Worm (Caenorhabditis elegans) whole organism, L4 larva: ENCODE measurements around the gene F12F6.1.
A peak's percentile ranks its signal among the peaks of the same experiment; 100 is the strongest.

Experiments
- D1046.2 ChIP-seq: fragments of 200-800 bp; sonication (Bioruptor generic); IDR thresholded peaks from 2 replicates; pipeline ENCODE4 v1.3.6; 2022; ENCODE audit warnings: missing genetic modification characterization, missing compliant biosample characterization
- Y48G9A.11 ChIP-seq: fragments of 200-800 bp; sonication (Bioruptor generic); IDR thresholded peaks from 2 replicates; pipeline ENCODE4 v1.3.6; 2022; ENCODE audit warnings: missing genetic modification reagents, missing genetic modification characterization, missing compliant biosample characterization
- aha-1 ChIP-seq: fragments of 150-350 bp; peaks from one replicate; lab custom pipeline; 2014; ENCODE audit warnings: missing biosample characterization, missing genetic modification characterization
- aly-2 ChIP-seq: sonication (generic microtip); optimal IDR thresholded peaks from 2 replicates; lab custom pipeline; 2018; ENCODE audit warnings: missing biosample characterization, missing genetic modification characterization
- ceh-28 ChIP-seq: fragments of 150-350 bp; optimal IDR thresholded peaks from 2 replicates; lab custom pipeline; 2014; ENCODE audit warnings: missing biosample characterization, missing genetic modification reagents, missing genetic modification characterization
- ceh-32 ChIP-seq: sonication (generic microtip); optimal IDR thresholded peaks from 2 replicates; lab custom pipeline; 2016; ENCODE audit warnings: mild to moderate bottlenecking, missing genetic modification characterization, missing compliant biosample characterization; ENCODE audit not compliant: poor library complexity
- ceh-62 ChIP-seq: sonication (generic microtip); optimal IDR thresholded peaks from 2 replicates; lab custom pipeline; 2017; ENCODE audit warnings: missing biosample characterization, missing genetic modification characterization
- ceh-82 ChIP-seq: sonication (generic microtip); optimal IDR thresholded peaks from 2 replicates; lab custom pipeline; 2017; ENCODE audit warnings: missing biosample characterization, missing genetic modification characterization
- cey-2 ChIP-seq: sonication (generic microtip); optimal IDR thresholded peaks from 3 replicates; lab custom pipeline; 2017; ENCODE audit warnings: missing genetic modification characterization, mild to moderate bottlenecking, missing compliant biosample characterization, antibody characterized with exemption, borderline replicate concordance; ENCODE audit not compliant: insufficient read depth
- daf-16 ChIP-seq, 3 experiments: sonication (generic microtip); optimal IDR thresholded peaks; 2 replicates each; lab custom pipeline; 2016 to 2017; ENCODE audit warnings: missing genetic modification characterization in 3 of 3, missing genetic modification reagents in 3 of 3, mild to moderate bottlenecking in 2 of 3, missing compliant biosample characterization in 2 of 3, missing biosample characterization in 1 of 3, moderate library complexity in 1 of 3
- dmd-6 ChIP-seq: fragments of 200-800 bp; sonication (Bioruptor generic); IDR thresholded peaks from 2 replicates; pipeline ENCODE4 v1.3.6; 2022; ENCODE audit warnings: missing genetic modification reagents, missing genetic modification characterization, missing compliant biosample characterization
- dpl-1 ChIP-seq: fragments of 150-350 bp; optimal IDR thresholded peaks from 2 replicates; lab custom pipeline; 2014; ENCODE audit warnings: missing biosample characterization, missing genetic modification reagents, missing genetic modification characterization
- duxl-1 ChIP-seq: sonication (generic microtip); optimal IDR thresholded peaks from 2 replicates; lab custom pipeline; 2016; ENCODE audit warnings: mild to moderate bottlenecking, missing genetic modification characterization, moderate library complexity, missing compliant biosample characterization; ENCODE audit not compliant: poor library complexity
- dve-1 ChIP-seq: sonication (generic microtip); optimal IDR thresholded peaks from 2 replicates; lab custom pipeline; 2017; ENCODE audit warnings: antibody characterized with exemption, mild to moderate bottlenecking, missing genetic modification characterization, missing compliant biosample characterization; ENCODE audit not compliant: insufficient read depth
- egl-27 ChIP-seq: sonication (generic microtip); optimal IDR thresholded peaks from 3 replicates; lab custom pipeline; 2017; ENCODE audit warnings: missing biosample characterization, missing genetic modification reagents, missing genetic modification characterization
- egl-43 ChIP-seq: fragments of 200-800 bp; sonication (Bioruptor generic); IDR thresholded peaks from 2 replicates; pipeline ENCODE4 v1.3.6; 2022; ENCODE audit warnings: missing genetic modification reagents, missing genetic modification characterization, missing compliant biosample characterization
- hlh-11 ChIP-seq: fragments of 200-800 bp; sonication (Bioruptor generic); optimal IDR thresholded peaks from 2 replicates; lab custom pipeline; 2018; ENCODE audit warnings: mild to moderate bottlenecking, missing genetic modification characterization, missing compliant biosample characterization
- hlh-30 ChIP-seq: sonication (generic microtip); optimal IDR thresholded peaks from 2 replicates; lab custom pipeline; 2017; ENCODE audit warnings: antibody characterized with exemption, mild to moderate bottlenecking, missing genetic modification characterization, missing compliant biosample characterization; ENCODE audit not compliant: insufficient read depth
- lin-29 ChIP-seq: fragments of 200-800 bp; sonication (Bioruptor generic); IDR thresholded peaks from 2 replicates; pipeline ENCODE4 v1.3.6; 2022; ENCODE audit warnings: missing genetic modification reagents, missing genetic modification characterization, missing compliant biosample characterization
- lin-38 ChIP-seq: fragments of 200-800 bp; sonication (Bioruptor generic); IDR thresholded peaks from 2 replicates; pipeline ENCODE4 v1.3.6; 2022; ENCODE audit warnings: missing genetic modification reagents, missing genetic modification characterization, missing compliant biosample characterization
- lin-39 ChIP-seq: fragments of 150-350 bp; optimal IDR thresholded peaks from 2 replicates; lab custom pipeline; 2014; ENCODE audit warnings: missing biosample characterization, missing genetic modification reagents, missing genetic modification characterization
- madf-9 ChIP-seq: fragments of 200-800 bp; sonication (Bioruptor generic); conservative IDR thresholded peaks from 2 replicates; pipeline ENCODE4 v1.3.6; 2022; ENCODE audit warnings: missing genetic modification reagents, missing genetic modification characterization, missing compliant biosample characterization
- mdl-1 ChIP-seq, 2 experiments: fragments of 150-350 bp in 1 of 2; sonication (generic microtip) in 1 of 2; optimal IDR thresholded peaks; 2 replicates each; lab custom pipeline; 2014 to 2017; ENCODE audit warnings: missing biosample characterization in 2 of 2, missing genetic modification characterization in 2 of 2
- mdt-29 ChIP-seq: fragments of 200-800 bp; sonication (Bioruptor generic); IDR thresholded peaks from 2 replicates; pipeline ENCODE4 v1.3.6; 2022; ENCODE audit warnings: missing genetic modification reagents, missing genetic modification characterization, missing compliant biosample characterization
- mes-2 ChIP-seq: sonication (generic microtip); optimal IDR thresholded peaks from 2 replicates; lab custom pipeline; 2016; ENCODE audit warnings: missing genotype, mild to moderate bottlenecking, missing genetic modification characterization, missing compliant biosample characterization; ENCODE audit not compliant: poor library complexity, severe bottlenecking
- nhr-237 ChIP-seq: sonication (generic microtip); optimal IDR thresholded peaks from 2 replicates; lab custom pipeline; 2017; ENCODE audit warnings: missing biosample characterization, missing genetic modification characterization
- nhr-28 ChIP-seq: fragments of 150-350 bp; optimal IDR thresholded peaks from 2 replicates; lab custom pipeline; 2014; ENCODE audit warnings: missing biosample characterization, missing genetic modification characterization
- nhr-41 ChIP-seq: fragments of 200-800 bp; sonication (Bioruptor generic); IDR thresholded peaks from 2 replicates; pipeline ENCODE4 v1.3.6; 2022; ENCODE audit warnings: missing genetic modification reagents, missing genetic modification characterization, missing compliant biosample characterization
- nhr-6 ChIP-seq: fragments of 150-350 bp; optimal IDR thresholded peaks from 2 replicates; lab custom pipeline; 2014; ENCODE audit warnings: missing biosample characterization, missing genetic modification characterization
- pha-4 ChIP-seq, 2 experiments: fragments of 150-350 bp in 1 of 2; fragments of 200-800 bp in 1 of 2; sonication (Bioruptor generic) in 1 of 2; IDR thresholded peaks in 1 of 2; optimal IDR thresholded peaks in 1 of 2; 2 replicates each; pipeline versions ENCODE4 v1.3.6 to Lab custom; 2014 to 2022; ENCODE audit warnings: missing genetic modification characterization in 2 of 2, missing genetic modification reagents in 2 of 2, missing biosample characterization in 1 of 2, missing compliant biosample characterization in 1 of 2
- php-3 ChIP-seq: fragments of 200-800 bp; sonication (Bioruptor generic); IDR thresholded peaks from 2 replicates; pipeline ENCODE4 v1.3.6; 2022; ENCODE audit warnings: missing genetic modification reagents, missing genetic modification characterization, missing compliant biosample characterization
- pqm-1 ChIP-seq: sonication (generic microtip); optimal IDR thresholded peaks from 2 replicates; lab custom pipeline; 2017; ENCODE audit warnings: missing biosample characterization, missing genetic modification characterization
- sdz-12 ChIP-seq: fragments of 200-800 bp; sonication (Bioruptor generic); optimal IDR thresholded peaks from 2 replicates; lab custom pipeline; 2018; ENCODE audit warnings: mild to moderate bottlenecking, missing genetic modification characterization, missing compliant biosample characterization
- skn-1 ChIP-seq: fragments of 150-350 bp; optimal IDR thresholded peaks from 2 replicates; lab custom pipeline; 2014; ENCODE audit warnings: missing biosample characterization, missing genetic modification characterization
- spr-3 ChIP-seq: fragments of 200-800 bp; sonication (Bioruptor generic); optimal IDR thresholded peaks from 2 replicates; lab custom pipeline; 2018; ENCODE audit warnings: mild to moderate bottlenecking, missing genetic modification characterization, missing compliant biosample characterization
- unc-130 ChIP-seq: sonication (generic microtip); optimal IDR thresholded peaks from 2 replicates; lab custom pipeline; 2016; ENCODE audit warnings: missing genetic modification reagents, missing genetic modification characterization, missing compliant biosample characterization
- unc-62 ChIP-seq, 3 experiments: fragments of 150-350 bp in 1 of 3; sonication (generic microtip); optimal IDR thresholded peaks in 2 of 3; peaks in 1 of 3; 1 replicate in 1 of 3; 2 replicates in 2 of 3; lab custom pipeline; 2014 to 2017; ENCODE audit warnings: missing biosample characterization in 3 of 3, missing genetic modification characterization in 3 of 3, missing genetic modification reagents in 3 of 3, missing genotype in 1 of 3
- vab-7 ChIP-seq: fragments of 200-800 bp; sonication (Bioruptor generic); IDR thresholded peaks from 2 replicates; pipeline ENCODE4 v1.3.6; 2022; ENCODE audit warnings: missing genetic modification reagents, missing genetic modification characterization, missing compliant biosample characterization
- zfp-3 ChIP-seq: fragments of 200-800 bp; sonication (Bioruptor generic); conservative IDR thresholded peaks from 2 replicates; pipeline ENCODE4 v1.3.6; 2022; ENCODE audit warnings: missing genetic modification reagents, missing genetic modification characterization, missing compliant biosample characterization
- ztf-7 ChIP-seq: fragments of 150-350 bp; optimal IDR thresholded peaks from 2 replicates; lab custom pipeline; 2014; ENCODE audit warnings: missing biosample characterization, missing genetic modification characterization

Gene F12F6.1

ce11 chrIV:11623060-11623459 is 39.3 kb downstream of the F12F6.1 start, which contains the start of gene lys-4 (continued):
- no peak for TF ChIP-seq lin-38 (GFP tag; lab: Robert Waterston, UW)
- TF ChIP-seq egl-43 = no peak
- TF ChIP-seq Y48G9A.11 = no peak
- no peak for TF ChIP-seq duxl-1 (tag; lab: Kevin White, UChicago)
- no peak for TF ChIP-seq nhr-41 (GFP tag; lab: Robert Waterston, UW)
- no peak for TF ChIP-seq php-3
- TF ChIP-seq ceh-32 (tag; lab: Kevin White, UChicago) = no peak
- TF ChIP-seq mdt-29 (GFP tag; lab: Robert Waterston, UW) = no peak

ce11 chrIV:11623759-11624287 is 40.1 kb downstream of the F12F6.1 start:
- TF ChIP-seq ceh-82 (tag; lab: Kevin White, UChicago) (no peak), vab-7 (no peak), hlh-30 (tag; lab: Kevin White, UChicago) (peak; percentile 32), cey-2 (tag; lab: Kevin White, UChicago) (no peak), daf-16 (GFP tag; optimal IDR thresholded peaks at IDR 0.05; lab: Kevin White, UChicago) (no peak), daf-16 (tag; optimal IDR thresholded peaks at IDR 0.05; lab: Kevin White, UChicago) (peak; percentile 37), dmd-6 (GFP tag; lab: Robert Waterston, UW) (peak; percentile 70), aha-1 (peak; percentile 74), dve-1 (tag; lab: Kevin White, UChicago) (peak; percentile 67), zfp-3 (GFP tag; lab: Robert Waterston, UW) (no peak), hlh-11 (tag; lab: Kevin White, UChicago) (peak; percentile 59), nhr-28 (tag; lab: Kevin White, UChicago) (peak; percentile 61), pqm-1 (peak; percentile 65), unc-62 (GFP tag; optimal IDR thresholded peaks at IDR 0.05 in 1 of 2; lab: Kevin White, UChicago) (peak in 1 of 2 experiments; percentile 88), unc-62 (tag; optimal IDR thresholded peaks at IDR 0.05; lab: Kevin White, UChicago) (no peak)

- TF ChIP-seq nhr-237 (tag; lab: Kevin White, UChicago) (no peak), aha-1 (peak; percentile 41)
Observed at ce11 chrIV:11625482-11625881, 41.7 kb downstream of the F12F6.1 start, which contains the start of gene lys-5. TSS of gene lys-5 (minus strand) at chrIV:11625582.

ce11 chrIV:11627847-11628246 is 44.1 kb downstream of the F12F6.1 start, which contains the start of gene lys-6:
TSS of gene lys-6 (minus strand) at chrIV:11627947.
- no peak for TF ChIP-seq D1046.2 (GFP tag; lab: Robert Waterston, UW)
- TF ChIP-seq egl-27 = no peak
- TF ChIP-seq lin-39 = no peak
- TF ChIP-seq pha-4 (GFP tag; IDR thresholded peaks at IDR 0.05; lab: Robert Waterston, UW) = no peak
- TF ChIP-seq pha-4 (tag; optimal IDR thresholded peaks at IDR 0.05; lab: Kevin White, UChicago) = no peak
- TF ChIP-seq spr-3 (GFP tag; lab: Kevin White, UChicago) = no peak
- no peak for TF ChIP-seq nhr-6 (tag; lab: Kevin White, UChicago)
- TF ChIP-seq aly-2 = no peak
- no peak for TF ChIP-seq lin-29 (GFP tag; lab: Robert Waterston, UW)
- TF ChIP-seq ceh-28 (tag; lab: Kevin White, UChicago) = no peak

- no peak for TF ChIP-seq skn-1
- TF ChIP-seq mes-2 (tag; lab: Kevin White, UChicago) = no peak
- TF ChIP-seq sdz-12 (GFP tag; lab: Kevin White, UChicago) = no peak
- no peak for TF ChIP-seq unc-130 (GFP tag; lab: Kevin White, UChicago)
- TF ChIP-seq mdl-1 (tag; optimal IDR thresholded peaks at IDR 0.05; lab: Kevin White, UChicago) = no peak
- TF ChIP-seq aha-1 = no peak
- TF ChIP-seq ztf-7 (tag; lab: Kevin White, UChicago) = no peak
- no peak for TF ChIP-seq ceh-62
- no peak for TF ChIP-seq duxl-1 (tag; lab: Kevin White, UChicago)
- no peak for TF ChIP-seq mdt-29 (GFP tag; lab: Robert Waterston, UW)
- TF ChIP-seq dpl-1 (GFP tag; lab: Kevin White, UChicago) = no peak
- no peak for TF ChIP-seq madf-9 (GFP tag; lab: Robert Waterston, UW)
- TF ChIP-seq egl-27 = no peak
Observed at ce11 chrIV:11631750-11632149, 48.0 kb downstream of the F12F6.1 start, which contains the start of gene F58B3.4. TSS of gene F58B3.4 (minus strand) at chrIV:11631850.
